Worm (Caenorhabditis elegans): ENCODE data around the gene gst-1.

- TF ChIP-seq him-1 (tag; optimal IDR thresholded peaks at IDR 0.05): no peak
- no peak for TF ChIP-seq dao-5 (tag; optimal IDR thresholded peaks at IDR 0.05)
These were observed 44.5 kb downstream of the gst-1 start, which contains the start of gene dos-1 for ce11 chrIII:9103643-9104042.

Measured in whole organism, L4/young adult.